Fruit fly (Drosophila melanogaster) Kc167 (cell line): ENCODE measurements around the gene AstC-R1.

Experiments used
- Myc ChIP-seq: fragments of >200 bp; optimal IDR thresholded peaks from 2 replicates; lab custom pipeline; 2017; ENCODE audit warnings: missing external identifiers
- Sin3A ChIP-seq: fragments of >200 bp; optimal IDR thresholded peaks from 2 replicates; lab custom pipeline; 2018; ENCODE audit warnings: missing external identifiers
- h ChIP-seq: fragments of >200 bp; optimal IDR thresholded peaks from 3 replicates; lab custom pipeline; 2018; ENCODE audit warnings: missing external identifiers
- insv ChIP-seq: fragments of >200 bp; optimal IDR thresholded peaks from 3 replicates; lab custom pipeline; 2018; ENCODE audit warnings: missing external identifiers
- psq ChIP-seq: fragments of >200 bp; optimal IDR thresholded peaks from 2 replicates; lab custom pipeline; 2017; ENCODE audit warnings: missing external identifiers
- ttk ChIP-seq: sonication (Bioruptor generic); optimal IDR thresholded peaks from 2 replicates; lab custom pipeline; 2017; ENCODE audit warnings: missing external identifiers

dm6 chr3L:18620988-18621734 is 61.1 kb downstream of the AstC-R1 start:
- TF ChIP-seq psq (lab: Kevin White, UChicago) (no peak), insv (lab: Kevin White, UChicago) (no peak), Myc (lab: Kevin White, UChicago) (no peak), h (no peak), ttk (no peak), Sin3A (no peak)
